Fruit fly (Drosophila melanogaster) whole organism, embryonic: Measurements from ENCODE around the gene CG6398.

ENCODE experiments used
- Bgb ChIP-seq: fragments of 200-800 bp; sonication (Bioruptor generic); IDR thresholded peaks from 2 replicates; pipeline ENCODE4 v1.3.6; 2022; ENCODE audit warnings: missing biosample characterization, missing genetic modification characterization; ENCODE audit not compliant: partially characterized antibody
- CG10321 ChIP-seq: fragments of 200-800 bp; sonication (Bioruptor generic); IDR thresholded peaks from 2 replicates; pipeline ENCODE4 v1.3.6; 2022; ENCODE audit warnings: missing biosample characterization, missing genetic modification characterization
- CG10565 ChIP-seq: fragments of 200-800 bp; sonication (Bioruptor generic); optimal IDR thresholded peaks from 3 replicates; lab custom pipeline; 2016; ENCODE audit warnings: missing biosample characterization, mild to moderate bottlenecking, missing genetic modification characterization
- CG12071 ChIP-seq: fragments of 200-800 bp; sonication (Bioruptor generic); optimal IDR thresholded peaks from 3 replicates; lab custom pipeline; 2018; ENCODE audit warnings: missing biosample characterization, mild to moderate bottlenecking, missing genetic modification characterization
- CG15011 ChIP-seq: fragments of 200-800 bp; sonication (Bioruptor generic); optimal IDR thresholded peaks from 3 replicates; lab custom pipeline; 2018; ENCODE audit warnings: missing biosample characterization, mild to moderate bottlenecking, missing genetic modification characterization
- CG15696 ChIP-seq: fragments of 200-800 bp; sonication (Bioruptor generic); optimal IDR thresholded peaks from 2 replicates; lab custom pipeline; 2019; ENCODE audit warnings: missing biosample characterization, mild to moderate bottlenecking, missing genetic modification characterization, moderate library complexity
- CG1603 ChIP-seq: fragments of 200-800 bp; sonication (Bioruptor generic); optimal IDR thresholded peaks from 2 replicates; lab custom pipeline; 2019; ENCODE audit warnings: missing biosample characterization, mild to moderate bottlenecking, missing genetic modification characterization, moderate library complexity
- CG1792 ChIP-seq: fragments of 200-800 bp; sonication (Bioruptor generic); optimal IDR thresholded peaks from 2 replicates; lab custom pipeline; 2016; ENCODE audit warnings: missing biosample characterization, missing genetic modification characterization
- CG32772 ChIP-seq: fragments of 200-800 bp; sonication (Bioruptor generic); IDR thresholded peaks from 2 replicates; pipeline ENCODE4 v1.3.6; 2022; ENCODE audit warnings: missing biosample characterization, missing genetic modification characterization
- CG4730 ChIP-seq: fragments of 200-800 bp; sonication (Bioruptor generic); IDR thresholded peaks from 2 replicates; pipeline ENCODE4 v1.3.6; 2022; ENCODE audit warnings: missing biosample characterization, missing genetic modification characterization
- CG5245 ChIP-seq: fragments of 200-800 bp; sonication (Bioruptor generic); optimal IDR thresholded peaks from 3 replicates; lab custom pipeline; 2016; ENCODE audit warnings: missing biosample characterization, missing genetic modification characterization
- CG5953 ChIP-seq: fragments of 200-800 bp; sonication (Bioruptor generic); IDR thresholded peaks from 2 replicates; pipeline ENCODE4 v1.3.6; 2022; ENCODE audit warnings: missing biosample characterization, missing genetic modification characterization
- CG6272 ChIP-seq: fragments of 200-800 bp; sonication (Bioruptor generic); IDR thresholded peaks from 2 replicates; pipeline ENCODE4 v1.3.6; 2022; ENCODE audit warnings: missing biosample characterization, missing genetic modification characterization
- CG6654 ChIP-seq: fragments of 200-800 bp; sonication (Bioruptor generic); optimal IDR thresholded peaks from 2 replicates; lab custom pipeline; 2017; ENCODE audit warnings: missing biosample characterization, mild to moderate bottlenecking, missing genetic modification characterization
- CG7372 ChIP-seq: fragments of 200-800 bp; sonication (Bioruptor generic); IDR thresholded peaks from 2 replicates; pipeline ENCODE4 v1.3.6; 2022; ENCODE audit warnings: missing biosample characterization, missing genetic modification characterization
- CG7839 ChIP-seq: fragments of 200-800 bp; sonication (Bioruptor generic); optimal IDR thresholded peaks from 3 replicates; lab custom pipeline; 2018; ENCODE audit warnings: missing biosample characterization, mild to moderate bottlenecking, missing genetic modification characterization, moderate library complexity
- CG7928 ChIP-seq: fragments of 200-800 bp; sonication (Bioruptor generic); optimal IDR thresholded peaks from 2 replicates; lab custom pipeline; 2017; ENCODE audit warnings: missing biosample characterization, mild to moderate bottlenecking, missing genetic modification characterization
- CG8478 ChIP-seq: fragments of >200 bp; optimal IDR thresholded peaks from 2 replicates; lab custom pipeline; 2018
- CoRest ChIP-seq: fragments of 200-800 bp; sonication (Bioruptor generic); optimal IDR thresholded peaks from 3 replicates; lab custom pipeline; 2018; ENCODE audit warnings: missing biosample characterization, mild to moderate bottlenecking, missing genetic modification characterization, moderate library complexity
- D19A ChIP-seq: fragments of 200-800 bp; optimal IDR thresholded peaks from 3 replicates; lab custom pipeline; 2019; ENCODE audit warnings: missing biosample characterization, mild to moderate bottlenecking, missing genetic modification characterization, moderate library complexity
- Doc2 ChIP-seq: fragments of 200-800 bp; sonication (Bioruptor generic); IDR thresholded peaks from 2 replicates; pipeline ENCODE4 v1.3.6; 2022; ENCODE audit warnings: missing biosample characterization, missing genetic modification characterization
- ERR ChIP-seq: fragments of 200-800 bp; sonication (Bioruptor generic); optimal IDR thresholded peaks from 2 replicates; lab custom pipeline; 2016; ENCODE audit warnings: missing biosample characterization, missing genetic modification characterization
- HLH3B ChIP-seq: fragments of 200-800 bp; sonication (Bioruptor generic); IDR thresholded peaks from 2 replicates; pipeline ENCODE4 v1.3.6; 2022; ENCODE audit warnings: missing biosample characterization, missing genetic modification characterization
- Hr39 ChIP-seq: fragments of >200 bp; optimal IDR thresholded peaks from 2 replicates; lab custom pipeline; 2017
- MESR4 ChIP-seq: fragments of 200-800 bp; sonication (Bioruptor generic); optimal IDR thresholded peaks from 2 replicates; lab custom pipeline; 2018; ENCODE audit warnings: missing biosample characterization, mild to moderate bottlenecking, missing genetic modification characterization, moderate library complexity
- Meics ChIP-seq: fragments of 200-800 bp; sonication (Bioruptor generic); optimal IDR thresholded peaks from 2 replicates; lab custom pipeline; 2017; ENCODE audit warnings: missing biosample characterization, mild to moderate bottlenecking, missing genetic modification characterization
- Nf-YC ChIP-seq: fragments of 200-800 bp; optimal IDR thresholded peaks from 3 replicates; lab custom pipeline; 2019; ENCODE audit warnings: missing biosample characterization, mild to moderate bottlenecking, missing genetic modification characterization, moderate library complexity
- Optix ChIP-seq: fragments of 200-800 bp; sonication (Bioruptor generic); IDR thresholded peaks from 3 replicates; pipeline ENCODE4 v1.3.6; 2022; ENCODE audit warnings: missing biosample characterization, missing genetic modification characterization
- Ravus ChIP-seq: fragments of 200-800 bp; sonication (Bioruptor generic); IDR thresholded peaks from 2 replicates; pipeline ENCODE4 v1.3.6; 2022; ENCODE audit warnings: missing biosample characterization, missing genetic modification characterization
- Ssrp ChIP-seq: fragments of 200-800 bp; sonication (Bioruptor generic); optimal IDR thresholded peaks from 2 replicates; lab custom pipeline; 2018; ENCODE audit warnings: missing biosample characterization, mild to moderate bottlenecking, missing genetic modification characterization, moderate library complexity
- Stat92E ChIP-seq, 3 experiments: fragments of >200 bp in 2 of 3; fragments of 200-800 bp in 1 of 3; sonication (Bioruptor generic) in 1 of 3; optimal IDR thresholded peaks; 2 replicates each; lab custom pipeline; 2017 to 2019; ENCODE audit warnings: missing biosample characterization in 3 of 3, missing genetic modification characterization in 3 of 3, mild to moderate bottlenecking in 1 of 3, moderate library complexity in 1 of 3
- amos ChIP-seq: fragments of 200-800 bp; sonication (Bioruptor generic); IDR thresholded peaks from 2 replicates; pipeline ENCODE4 v1.3.6; 2022; ENCODE audit warnings: missing biosample characterization, missing genetic modification characterization; ENCODE audit not compliant: partially characterized antibody
- bcd ChIP-seq: fragments of 200-800 bp; sonication (Bioruptor generic); optimal IDR thresholded peaks from 2 replicates; lab custom pipeline; 2017; ENCODE audit warnings: missing biosample characterization, mild to moderate bottlenecking, missing genetic modification characterization
- bigmax ChIP-seq: fragments of 200-800 bp; sonication (Bioruptor generic); optimal IDR thresholded peaks from 2 replicates; lab custom pipeline; 2018; ENCODE audit warnings: missing biosample characterization, mild to moderate bottlenecking, missing genetic modification characterization
- chinmo ChIP-seq: fragments of 200-800 bp; sonication (Bioruptor generic); IDR thresholded peaks from 4 replicates; pipeline ENCODE4 v1.3.6; 2022; ENCODE audit warnings: missing biosample characterization, missing genetic modification characterization; ENCODE audit not compliant: partially characterized antibody
- crp ChIP-seq, 2 experiments: fragments of 200-800 bp; sonication (Bioruptor generic); optimal IDR thresholded peaks; 2 replicates in 1 of 2; 3 replicates in 1 of 2; lab custom pipeline; 2017; ENCODE audit warnings: missing biosample characterization in 2 of 2, missing genetic modification characterization in 2 of 2, mild to moderate bottlenecking in 1 of 2, moderate library complexity in 1 of 2
- dan ChIP-seq: fragments of 200-800 bp; sonication (Bioruptor generic); IDR thresholded peaks from 2 replicates; pipeline ENCODE4 v1.3.6; 2022; ENCODE audit warnings: missing biosample characterization, missing genetic modification characterization
- dimm ChIP-seq: fragments of 200-800 bp; sonication (Bioruptor generic); IDR thresholded peaks from 2 replicates; pipeline ENCODE4 v1.3.6; 2022; ENCODE audit warnings: missing biosample characterization, missing genetic modification characterization
- gcm2 ChIP-seq: fragments of 200-800 bp; sonication (Bioruptor generic); optimal IDR thresholded peaks from 2 replicates; lab custom pipeline; 2016; ENCODE audit warnings: missing biosample characterization, missing genetic modification characterization
- gro ChIP-seq: fragments of 200-800 bp; sonication (Bioruptor generic); optimal IDR thresholded peaks from 2 replicates; lab custom pipeline; 2016; ENCODE audit warnings: missing biosample characterization, missing genetic modification characterization
- her ChIP-seq: fragments of 200-800 bp; sonication (Bioruptor generic); optimal IDR thresholded peaks from 2 replicates; lab custom pipeline; 2016; ENCODE audit warnings: missing biosample characterization, missing genetic modification characterization
- lmd ChIP-seq: fragments of 200-800 bp; sonication (Bioruptor generic); IDR thresholded peaks from 2 replicates; pipeline ENCODE4 v1.3.6; 2022; ENCODE audit warnings: missing biosample characterization, missing genetic modification characterization
- mld ChIP-seq: fragments of 200-800 bp; sonication (Bioruptor generic); IDR thresholded peaks from 3 replicates; pipeline ENCODE4 v1.3.6; 2022; ENCODE audit warnings: missing biosample characterization, missing genetic modification characterization; ENCODE audit not compliant: partially characterized antibody
- pita ChIP-seq: fragments of 200-800 bp; sonication (Bioruptor generic); optimal IDR thresholded peaks from 2 replicates; lab custom pipeline; 2017; ENCODE audit warnings: missing biosample characterization, mild to moderate bottlenecking, missing genetic modification characterization
- tgo ChIP-seq: fragments of 200-800 bp; sonication (Bioruptor generic); IDR thresholded peaks from 3 replicates; pipeline ENCODE4 v1.3.6; 2022; ENCODE audit warnings: missing biosample characterization, missing genetic modification characterization
- toy ChIP-seq: fragments of 200-800 bp; sonication (Bioruptor generic); IDR thresholded peaks from 2 replicates; pipeline ENCODE4 v1.3.6; 2022; ENCODE audit warnings: missing biosample characterization, missing genetic modification characterization
- twi ChIP-seq: fragments of 200-800 bp; optimal IDR thresholded peaks from 2 replicates; lab custom pipeline; 2019; ENCODE audit warnings: missing biosample characterization, mild to moderate bottlenecking, missing genetic modification characterization, moderate library complexity
- unc-4 ChIP-seq: fragments of 200-800 bp; sonication (Bioruptor generic); IDR thresholded peaks from 2 replicates; pipeline ENCODE4 v1.3.6; 2022; ENCODE audit warnings: missing biosample characterization, missing genetic modification characterization; ENCODE audit not compliant: partially characterized antibody
- vnd ChIP-seq: fragments of 200-800 bp; sonication (Bioruptor generic); IDR thresholded peaks from 3 replicates; pipeline ENCODE4 v1.3.6; 2022; ENCODE audit warnings: missing biosample characterization, missing genetic modification characterization; ENCODE audit not compliant: partially characterized antibody
- zfh2 ChIP-seq: fragments of 200-800 bp; sonication (Bioruptor generic); optimal IDR thresholded peaks from 2 replicates; lab custom pipeline; 2016; ENCODE audit warnings: missing biosample characterization, missing genetic modification characterization

CG6398 gene

DNA sequence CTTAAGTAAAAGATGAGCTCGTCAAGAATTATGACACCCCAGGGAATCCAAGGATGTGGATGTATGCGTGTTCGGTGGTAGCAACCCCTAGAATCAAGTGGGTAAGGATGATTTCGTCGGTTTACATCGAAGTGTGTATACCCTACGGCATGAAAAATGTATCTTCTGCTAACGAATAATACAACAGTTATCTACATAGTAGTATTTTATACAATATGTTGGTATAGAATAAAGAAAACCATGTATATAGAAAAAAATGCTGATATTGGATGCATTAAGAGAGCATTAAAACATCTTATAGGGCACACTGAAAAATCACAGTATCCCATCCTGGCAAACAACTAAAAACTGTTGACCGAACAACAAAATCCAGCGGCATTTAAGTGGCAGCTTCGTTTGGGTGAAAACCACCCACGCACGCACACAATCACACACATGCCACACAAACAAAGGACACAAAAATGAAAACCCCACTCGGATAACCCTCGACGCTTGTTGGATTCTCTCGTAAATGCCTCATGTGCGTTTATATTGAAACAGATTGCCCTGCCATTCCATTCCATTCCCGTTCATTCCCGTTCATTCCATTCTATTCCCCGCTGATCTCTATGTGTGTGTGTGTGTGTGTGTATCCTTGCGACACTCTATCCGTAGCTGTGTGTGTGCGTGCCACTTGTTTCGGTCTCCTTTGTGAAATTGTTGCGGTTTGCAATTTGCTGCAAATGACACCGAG lies 31.4 kb upstream of the CG6398 start (continued):
- TF ChIP-seq CG1603 (tag; lab: Kevin White, UChicago), result peak; percentile 9
- TF ChIP-seq Ravus (GFP tag; lab: Robert Waterston, UW), result no peak
- TF ChIP-seq CG5953 (GFP tag; lab: Robert Waterston, UW), result no peak
- TF ChIP-seq Doc2 (GFP tag; lab: Robert Waterston, UW), result no peak
- TF ChIP-seq HLH3B (GFP tag; lab: Robert Waterston, UW), result peak; percentile 36; the same call in 1 of the 2 replicates
- TF ChIP-seq chinmo (GFP tag; lab: Robert Waterston, UW), result no peak
- TF ChIP-seq crp (GFP tag; optimal IDR thresholded peaks at IDR 0.05; lab: Kevin White, UChicago), result no peak
- no peak for TF ChIP-seq CG7928 (GFP tag; lab: Kevin White, UChicago)
- TF ChIP-seq CG6654, result no peak
- TF ChIP-seq CG4730 (GFP tag; lab: Robert Waterston, UW), result no peak
- TF ChIP-seq unc-4 (GFP tag; lab: Robert Waterston, UW), result no peak
- TF ChIP-seq toy (GFP tag; lab: Robert Waterston, UW), result no peak
- no peak for TF ChIP-seq gcm2 (GFP tag; lab: Kevin White, UChicago)
- TF ChIP-seq amos, result no peak
- peak; percentile 49 for TF ChIP-seq CoRest (tag; lab: Kevin White, UChicago)
- TF ChIP-seq Hr39 (lab: Kevin White, UChicago), result no peak
- no peak for TF ChIP-seq Optix (GFP tag; lab: Robert Waterston, UW)
- no peak for TF ChIP-seq CG6272
- no peak for TF ChIP-seq CG15011 (GFP tag; lab: Kevin White, UChicago)
- no peak for TF ChIP-seq pita (GFP tag; lab: Kevin White, UChicago)
- peak; percentile 58 for TF ChIP-seq CG7839 (tag; lab: Kevin White, UChicago)
- TF ChIP-seq her, result no peak
- TF ChIP-seq Ssrp (tag; lab: Kevin White, UChicago), result peak; percentile 24
- TF ChIP-seq MESR4, result no peak
- TF ChIP-seq tgo, result peak; percentile 22; the same call in 1 of the 3 replicates
- TF ChIP-seq CG8478, result no peak
- TF ChIP-seq Meics (GFP tag; lab: Kevin White, UChicago), result peak; percentile 11
- TF ChIP-seq CG5245, result no peak
- no peak for TF ChIP-seq zfh2 (GFP tag; lab: Kevin White, UChicago)
- no peak for TF ChIP-seq CG32772 (GFP tag; lab: Robert Waterston, UW)
- TF ChIP-seq CG12071 (GFP tag; lab: Kevin White, UChicago), result no peak
- no peak for TF ChIP-seq bigmax (GFP tag; lab: Kevin White, UChicago)
- no peak for TF ChIP-seq Bgb (GFP tag; lab: Robert Waterston, UW)
- no peak for TF ChIP-seq Stat92E (GFP tag; optimal IDR thresholded peaks at IDR 0.05; lab: Kevin White, UChicago)
- no peak for TF ChIP-seq vnd (GFP tag; lab: Robert Waterston, UW)
- no peak for TF ChIP-seq CG10321 (GFP tag; lab: Robert Waterston, UW)
- no peak for TF ChIP-seq ERR
- TF ChIP-seq dimm (GFP tag; lab: Robert Waterston, UW), result no peak
- TF ChIP-seq CG15696 (tag; lab: Kevin White, UChicago), result peak; percentile 26
- TF ChIP-seq lmd (GFP tag; lab: Robert Waterston, UW), result peak; percentile 26; the same call in 1 of the 2 replicates
- TF ChIP-seq mld, result no peak
- peak; percentile 95 for TF ChIP-seq D19A
- no peak for TF ChIP-seq gro (GFP tag; lab: Kevin White, UChicago)
- TF ChIP-seq CG1792 (GFP tag; lab: Kevin White, UChicago), result no peak
- no peak for TF ChIP-seq CG10565
- peak; percentile 20 for TF ChIP-seq twi (tag; lab: Kevin White, UChicago)
- no peak for TF ChIP-seq bcd (GFP tag; lab: Kevin White, UChicago)
- TF ChIP-seq dan (GFP tag; lab: Robert Waterston, UW), result no peak
- TF ChIP-seq Nf-YC (tag; lab: Kevin White, UChicago), result no peak
- no peak for TF ChIP-seq CG7372 (GFP tag; lab: Robert Waterston, UW)
